Worm (Caenorhabditis elegans): Measurements from ENCODE around the gene F08D12.12.

DNA sequence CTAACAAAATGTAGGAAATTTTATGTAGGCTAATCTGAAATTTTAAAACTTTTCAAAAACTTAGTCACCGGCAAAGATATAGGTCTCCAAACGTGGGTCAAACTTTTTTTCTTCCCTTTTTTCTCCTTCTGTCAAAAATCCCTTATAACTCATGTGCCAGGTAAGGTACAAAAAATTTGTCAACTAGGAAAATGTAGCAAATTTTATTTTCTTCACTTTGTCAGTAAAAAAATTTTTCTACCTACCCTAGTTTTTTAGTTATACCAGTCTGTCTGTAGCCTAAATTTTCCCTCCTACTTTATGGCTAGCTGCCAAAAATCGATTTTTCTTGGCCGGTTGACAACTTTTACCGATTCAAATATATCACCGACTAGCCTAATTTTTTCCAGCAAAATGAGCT, 29.8 kb upstream of the F08D12.12 start, which contains the start of gene set-13:
- no peak for TF ChIP-seq egrh-3 (GFP tag; IDR thresholded peaks at IDR 0.05)
- no peak for TF ChIP-seq nfya-1 (tag; optimal IDR thresholded peaks at IDR 0.05; ENCODE audit: borderline replicate concordance, insufficient read depth)

Data from whole organism, young adult.